Fruit fly (Drosophila melanogaster) whole organism, prepupa: ENCODE results near the gene CG10348.

ENCODE experiments used
- CG32006 ChIP-seq: fragments of 200-800 bp; sonication (Bioruptor generic); optimal IDR thresholded peaks from 3 replicates; lab custom pipeline; 2017; ENCODE audit warnings: missing biosample characterization, mild to moderate bottlenecking, missing genetic modification characterization
- CG3919 ChIP-seq: fragments of 200-800 bp; sonication (Bioruptor generic); optimal IDR thresholded peaks from 3 replicates; lab custom pipeline; 2016; ENCODE audit warnings: missing biosample characterization, missing genetic modification characterization
- Sox14 ChIP-seq: fragments of 200-800 bp; sonication (Bioruptor generic); optimal IDR thresholded peaks from 3 replicates; lab custom pipeline; 2016; ENCODE audit warnings: missing biosample characterization, missing genetic modification characterization

DNA sequence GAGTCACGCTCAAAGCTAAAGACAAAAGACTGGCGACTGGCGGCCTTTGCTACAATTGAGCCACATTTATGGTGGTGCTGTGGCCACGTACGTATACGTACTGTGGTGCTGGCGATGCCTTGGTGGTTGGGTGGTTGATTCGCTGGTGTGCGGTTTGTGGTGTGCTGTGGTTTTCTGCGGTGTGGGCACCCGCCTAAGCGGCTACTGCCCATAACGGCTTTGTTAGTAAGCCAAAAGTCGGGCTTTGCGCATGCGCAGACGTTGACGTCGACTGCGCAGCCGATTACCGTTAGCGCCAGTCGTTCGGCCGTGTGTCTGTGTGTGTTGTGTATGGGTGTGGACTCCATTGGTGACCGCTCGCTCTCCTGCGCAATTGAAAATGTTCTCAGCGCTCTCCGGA is 20.9 kb upstream of the CG10348 start:
- TF ChIP-seq CG32006 (no peak), Sox14 (no peak), CG3919 (GFP tag; lab: Kevin White, UChicago) (no peak)
